Worm (Caenorhabditis elegans): ENCODE measurements around the gene T14B4.9.

T14B4.9 gene

DNA sequence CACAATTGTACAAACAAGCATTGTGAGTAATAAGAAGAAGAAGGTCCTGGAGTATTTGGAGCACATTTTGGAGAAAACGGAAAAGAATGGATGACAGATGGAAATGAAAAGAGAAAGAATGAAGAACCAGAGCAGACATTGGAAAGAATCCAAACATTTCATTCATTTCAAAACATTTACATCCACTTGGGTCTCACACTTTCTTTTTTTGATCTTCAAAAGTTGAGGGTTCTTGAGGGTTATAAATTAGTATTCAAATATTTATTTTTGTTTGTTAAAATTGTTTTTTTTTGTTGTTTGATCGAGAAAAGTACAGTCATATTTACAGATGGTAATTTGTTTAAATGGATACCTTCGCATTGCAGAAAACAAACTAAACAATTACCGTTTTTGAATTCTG is at the start of gene T14B4.9:
T14B4.9 (minus strand) TSS at position 101 of the 400 bp plus-strand sequence.
- TF ChIP-seq nhr-6 (tag; optimal IDR thresholded peaks at IDR 0.05) (no peak), lin-11 (tag; optimal IDR thresholded peaks at IDR 0.05) (no peak), ama-1 (optimal IDR thresholded peaks at IDR 0.05) (no peak), ceh-16 (tag; optimal IDR thresholded peaks at IDR 0.05) (no peak)

DNA sequence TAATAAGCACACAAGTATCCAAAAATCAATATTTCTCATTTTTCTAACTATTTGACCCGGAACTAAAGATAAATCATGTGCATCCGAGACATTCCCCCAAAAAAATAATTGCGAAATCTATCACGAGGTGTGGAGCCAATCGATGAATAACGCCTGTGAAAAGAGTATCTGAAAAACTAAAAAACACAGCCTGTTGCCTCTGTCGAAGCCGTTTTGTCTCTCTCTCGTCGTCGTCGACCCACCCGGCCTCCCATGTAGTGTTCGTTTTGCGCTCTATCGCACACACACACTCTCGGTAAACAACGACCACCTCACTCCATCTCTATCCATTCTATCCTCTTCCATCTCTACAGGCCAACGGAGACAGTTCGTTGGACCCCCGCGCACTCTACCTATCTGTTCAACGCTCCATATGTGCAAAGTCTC is 49.1 kb upstream of the T14B4.9 start:
- TF ChIP-seq fos-1 (tag; optimal IDR thresholded peaks at IDR 0.05): peak; percentile 8
- peak; percentile 59 for TF ChIP-seq nhr-25 (tag; optimal IDR thresholded peaks at IDR 0.05)
- TF ChIP-seq sma-9 (GFP tag; optimal IDR thresholded peaks at IDR 0.05): peak; percentile 61
- TF ChIP-seq sma-9 (tag; optimal IDR thresholded peaks at IDR 0.05): no peak
- TF ChIP-seq mab-5 (tag; optimal IDR thresholded peaks at IDR 0.05): peak; percentile 5
- TF ChIP-seq skn-1 (tag; optimal IDR thresholded peaks at IDR 0.05): no peak
- peak; percentile 96 for TF ChIP-seq C34F6.9 (tag; optimal IDR thresholded peaks at IDR 0.05)
- peak; percentile 48 for TF ChIP-seq ztf-4 (tag; optimal IDR thresholded peaks at IDR 0.05)
- peak; percentile 79 for TF ChIP-seq unc-55 (GFP tag; optimal IDR thresholded peaks at IDR 0.05)
- no peak for TF ChIP-seq alr-1 (tag; optimal IDR thresholded peaks at IDR 0.05)
- TF ChIP-seq nhr-129 (tag; optimal IDR thresholded peaks at IDR 0.05): peak; percentile 71
- peak; percentile 38 to 65 for TF ChIP-seq lsy-2 (tag; optimal IDR thresholded peaks at IDR 0.05)
- TF ChIP-seq sma-3 (GFP tag; optimal IDR thresholded peaks at IDR 0.05): peak; percentile 22
- no peak for TF ChIP-seq egl-27 (tag; optimal IDR thresholded peaks at IDR 0.05)
- peak; percentile 39 for TF ChIP-seq F13H6.1 (tag; optimal IDR thresholded peaks at IDR 0.05)
- TF ChIP-seq lin-11 (tag; optimal IDR thresholded peaks at IDR 0.05): peak; percentile 64
- peak; percentile 3 for TF ChIP-seq blmp-1 (tag; optimal IDR thresholded peaks at IDR 0.05; ENCODE audit: insufficient read depth)
- no peak for TF ChIP-seq Y55F3AM.14 (GFP tag; optimal IDR thresholded peaks at IDR 0.05)

DNA sequence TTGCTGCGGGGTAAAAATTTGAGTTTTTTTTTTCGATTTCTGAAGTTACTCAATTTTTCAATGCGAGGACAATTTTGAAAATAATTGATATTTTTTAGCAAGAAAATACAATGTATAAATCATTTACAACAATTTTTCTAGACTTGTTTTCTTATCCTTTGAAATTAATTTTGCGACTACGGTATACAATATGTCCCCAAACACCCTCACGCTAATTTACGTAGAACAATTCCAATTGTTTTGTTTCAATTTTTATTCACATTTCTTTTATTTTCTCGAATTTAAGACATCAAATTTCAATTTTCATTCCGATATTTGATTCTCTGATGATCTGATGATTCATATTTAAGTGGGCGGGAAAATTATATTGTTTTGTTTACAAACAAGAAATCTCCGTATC is 48.4 kb upstream of the T14B4.9 start:
- TF ChIP-seq peb-1 (tag; optimal IDR thresholded peaks at IDR 0.05) (no peak), gmeb-1 (tag; optimal IDR thresholded peaks at IDR 0.05) (no peak), ama-1 (optimal IDR thresholded peaks at IDR 0.05) (no peak), nhr-77 (tag; optimal IDR thresholded peaks at IDR 0.05) (no peak), nhr-237 (tag; optimal IDR thresholded peaks at IDR 0.05) (no peak), nhr-129 (tag; optimal IDR thresholded peaks at IDR 0.05) (no peak), sem-4 (tag; optimal IDR thresholded peaks at IDR 0.05) (no peak), egl-27 (tag; optimal IDR thresholded peaks at IDR 0.05) (no peak), Y55F3AM.14 (GFP tag; optimal IDR thresholded peaks at IDR 0.05) (no peak), lin-39 (tag; optimal IDR thresholded peaks at IDR 0.05) (no peak), dmd-4 (tag; optimal IDR thresholded peaks at IDR 0.05) (no peak), nhr-10 (tag; optimal IDR thresholded peaks at IDR 0.05) (no peak), ztf-4 (tag; optimal IDR thresholded peaks at IDR 0.05) (no peak), crh-2 (tag; optimal IDR thresholded peaks at IDR 0.05) (no peak)

DNA sequence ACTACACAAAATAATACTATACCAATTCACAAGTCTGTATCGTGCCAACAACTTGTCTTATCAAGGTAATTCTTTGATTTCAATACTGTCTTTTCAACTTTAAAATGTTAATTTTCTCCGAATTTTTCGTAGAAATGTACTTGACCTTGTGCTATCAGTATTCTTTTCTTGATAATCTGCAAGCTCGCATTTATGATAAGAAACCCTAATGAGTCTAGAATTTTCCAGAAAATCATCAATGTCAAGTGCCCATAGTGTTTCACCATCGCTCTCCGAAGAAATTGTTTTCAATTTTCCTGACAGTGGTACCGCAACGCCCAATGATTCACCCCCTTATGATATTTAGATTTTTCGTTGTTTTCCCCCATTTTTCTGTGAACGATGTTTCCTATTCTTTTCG is 47.6 kb upstream of the T14B4.9 start:
- TF ChIP-seq fos-1 (tag; optimal IDR thresholded peaks at IDR 0.05) (peak; percentile 64), nhr-11 (tag; optimal IDR thresholded peaks at IDR 0.05) (no peak)

DNA sequence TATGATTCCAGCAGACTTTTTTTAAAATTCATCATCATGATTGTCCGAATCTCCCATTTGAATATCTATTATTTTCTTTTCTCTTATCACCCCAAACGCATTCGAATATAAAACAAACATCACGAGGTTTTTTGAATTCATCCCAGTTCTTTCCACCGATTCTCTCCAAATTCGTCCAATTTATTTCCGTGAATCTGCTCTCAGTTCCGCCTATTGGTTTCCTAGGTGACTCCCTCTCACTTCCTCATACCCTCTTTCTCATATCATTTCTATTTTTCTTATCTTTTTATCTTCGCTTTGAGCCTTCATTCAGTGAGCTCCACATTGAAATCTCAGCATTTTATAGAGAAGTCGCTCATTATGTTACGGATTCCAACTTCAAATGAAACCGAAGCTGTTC is 45.5 kb upstream of the T14B4.9 start, which contains the start of gene T13C2.7:
T13C2.7 (plus strand) TSS at position 301 of the 400 bp plus-strand sequence.
- TF ChIP-seq mbf-1 (tag; optimal IDR thresholded peaks at IDR 0.05): no peak
- no peak for TF ChIP-seq ZK546.5 (tag; optimal IDR thresholded peaks at IDR 0.05)
- TF ChIP-seq Y55F3AM.14 (GFP tag; optimal IDR thresholded peaks at IDR 0.05): no peak
- no peak for TF ChIP-seq ceh-82 (tag; optimal IDR thresholded peaks at IDR 0.05)
- no peak for TF ChIP-seq sma-9 (GFP tag; optimal IDR thresholded peaks at IDR 0.05)
- no peak for TF ChIP-seq sma-9 (tag; optimal IDR thresholded peaks at IDR 0.05)
- no peak for TF ChIP-seq zag-1 (tag; optimal IDR thresholded peaks at IDR 0.05)
- TF ChIP-seq F13H6.1 (tag; optimal IDR thresholded peaks at IDR 0.05): no peak
- TF ChIP-seq sem-4 (tag; optimal IDR thresholded peaks at IDR 0.05): no peak
- no peak for TF ChIP-seq unc-39 (tag; optimal IDR thresholded peaks at IDR 0.05)
- TF ChIP-seq ztf-4 (tag; optimal IDR thresholded peaks at IDR 0.05): no peak
- no peak for TF ChIP-seq nhr-237 (tag; optimal IDR thresholded peaks at IDR 0.05)
- no peak for TF ChIP-seq lin-39 (tag; optimal IDR thresholded peaks at IDR 0.05)
- no peak for TF ChIP-seq mab-5 (tag; optimal IDR thresholded peaks at IDR 0.05)

Measured in whole organism, L2 larva.